Worm (Caenorhabditis elegans): ENCODE results near the gene M7.8.

DNA sequence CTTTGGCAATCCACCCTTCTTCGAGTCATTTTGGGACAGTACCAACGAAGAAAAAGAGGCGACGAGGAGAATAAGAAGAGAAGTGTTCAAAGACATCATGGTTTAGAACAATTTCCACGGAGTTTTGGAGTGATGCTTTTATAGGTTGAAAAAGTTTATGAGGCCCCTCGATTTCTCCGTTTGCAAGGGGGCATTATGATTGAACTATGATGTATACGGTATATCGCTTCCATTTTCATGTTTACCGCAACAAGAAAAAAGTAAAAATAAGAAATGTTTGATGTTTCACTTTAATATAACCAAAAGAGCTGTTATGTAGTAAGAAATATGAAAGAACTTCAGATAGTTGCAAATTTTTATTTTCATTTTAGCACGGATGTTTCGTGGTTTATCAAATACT, 6.5 kb upstream of the M7.8 start, which contains the start of gene srlf-18:
- no peak for TF ChIP-seq spr-1 (tag; optimal IDR thresholded peaks at IDR 0.05)
- no peak for TF ChIP-seq lsy-2 (tag; optimal IDR thresholded peaks at IDR 0.05)
- no peak for TF ChIP-seq egl-27 (tag; optimal IDR thresholded peaks at IDR 0.05)
- no peak for TF ChIP-seq nhr-48 (tag; optimal IDR thresholded peaks at IDR 0.05)
- TF ChIP-seq duxl-1 (tag; optimal IDR thresholded peaks at IDR 0.05; ENCODE audit: poor library complexity): no peak
- no peak for TF ChIP-seq zag-1 (tag; optimal IDR thresholded peaks at IDR 0.05)
- TF ChIP-seq Y5F2A.4 (GFP tag; optimal IDR thresholded peaks at IDR 0.05): no peak

Measured in whole organism, L4 larva.